Fruit fly (Drosophila melanogaster): Measurements from ENCODE around the gene CG7730.

The CG7730 gene

dm6 chr3L:17009715-17010491, 17.4 kb upstream of the CG7730 start (continued):
- TF ChIP-seq grn (GFP tag; optimal IDR thresholded peaks at IDR 0.05) (peak; percentile 47), CG30403 (GFP tag; optimal IDR thresholded peaks at IDR 0.05) (peak; percentile 48), prd (optimal IDR thresholded peaks at IDR 0.05) (no peak), prd (GFP tag; IDR thresholded peaks at IDR 0.05) (peak; percentile 39; the same call in 1 of the 3 replicates), CG7556 (GFP tag; optimal IDR thresholded peaks at IDR 0.05) (peak; percentile 54), dysf (GFP tag; IDR thresholded peaks at IDR 0.05) (peak; percentile 30; the same call in 1 of the 3 replicates), Doc3 (GFP tag; IDR thresholded peaks at IDR 0.05; ENCODE audit: partially characterized antibody) (no peak), CG10654 (GFP tag; optimal IDR thresholded peaks at IDR 0.05) (no peak), Sox102F (GFP tag; optimal IDR thresholded peaks at IDR 0.05) (peak; percentile 31), CG2712 (tag; optimal IDR thresholded peaks at IDR 0.05) (peak; percentile 22), so (GFP tag; IDR thresholded peaks at IDR 0.05) (no peak), emc (GFP tag; optimal IDR thresholded peaks at IDR 0.05) (no peak), CG3281 (GFP tag; optimal IDR thresholded peaks at IDR 0.05) (peak; percentile 47), Ptx1 (GFP tag; IDR thresholded peaks at IDR 0.05) (no peak; the same call in 1 of the 2 replicates), sens (GFP tag) (peak; percentile 85), NFAT (GFP tag; IDR thresholded peaks at IDR 0.05) (no peak; the same call in 1 of the 2 replicates), Bgb (GFP tag; IDR thresholded peaks at IDR 0.05; ENCODE audit: partially characterized antibody) (peak; percentile 49; the same call in 1 of the 2 replicates), CG2129 (GFP tag; IDR thresholded peaks at IDR 0.05; ENCODE audit: partially characterized antibody) (no peak), Nf-YC (tag; optimal IDR thresholded peaks at IDR 0.05) (peak; percentile 64), CG12769 (tag; optimal IDR thresholded peaks at IDR 0.05) (peak; percentile 98), Atf3 (GFP tag; optimal IDR thresholded peaks at IDR 0.05) (no peak), row (GFP tag; IDR thresholded peaks at IDR 0.05) (peak; percentile 54; the same call in 2 of the 3 replicates), CG6791 (GFP tag; IDR thresholded peaks at IDR 0.05; ENCODE audit: partially characterized antibody) (no peak), CG18764 (GFP tag; optimal IDR thresholded peaks at IDR 0.05) (no peak), Mes4 (GFP tag; optimal IDR thresholded peaks at IDR 0.05) (no peak), CG30431 (GFP tag; optimal IDR thresholded peaks at IDR 0.05) (peak; percentile 6), CG15011 (GFP tag; optimal IDR thresholded peaks at IDR 0.05) (no peak), CG6683 (GFP tag; optimal IDR thresholded peaks at IDR 0.05) (peak; percentile 46), sqz (GFP tag; optimal IDR thresholded peaks at IDR 0.05) (no peak), Med (GFP tag) (peak; percentile 87), dan (GFP tag; IDR thresholded peaks at IDR 0.05) (no peak), CG15479 (GFP tag; optimal IDR thresholded peaks at IDR 0.05) (peak; percentile 64), Hsf (GFP tag; optimal IDR thresholded peaks at IDR 0.05) (peak; percentile 0), CG8924 (tag; optimal IDR thresholded peaks at IDR 0.05) (peak; percentile 4), H15 (GFP tag; IDR thresholded peaks at IDR 0.05) (no peak), sim (GFP tag; IDR thresholded peaks at IDR 0.05) (no peak), ci (GFP tag; IDR thresholded peaks at IDR 0.05) (peak; percentile 55), oc (tag; optimal IDR thresholded peaks at IDR 0.05) (peak; percentile 51), fd96Cb (tag; optimal IDR thresholded peaks at IDR 0.05) (peak; percentile 16), BtbVII (GFP tag; optimal IDR thresholded peaks at IDR 0.05) (peak; percentile 49), eve (GFP tag; optimal IDR thresholded peaks at IDR 0.05) (no peak), sr (GFP tag; IDR thresholded peaks at IDR 0.05) (peak; percentile 95), CG16863 (GFP tag; optimal IDR thresholded peaks at IDR 0.05) (no peak), her (GFP tag; optimal IDR thresholded peaks at IDR 0.05) (no peak), Blimp-1 (GFP tag; optimal IDR thresholded peaks at IDR 0.05) (no peak), Gug (GFP tag; IDR thresholded peaks at IDR 0.05) (no peak), CG4617 (GFP tag; optimal IDR thresholded peaks at IDR 0.05; ENCODE audit: borderline replicate concordance) (no peak), CG17361 (GFP tag; IDR thresholded peaks at IDR 0.05) (peak; percentile 27; the same call in 1 of the 3 replicates), CG7963 (GFP tag; IDR thresholded peaks at IDR 0.05; ENCODE audit: partially characterized antibody) (0 out of 3 replicates have a peak, but pooled peaks have one; percentile 45)
